Worm (Caenorhabditis elegans): ENCODE measurements around the gene T19C4.5.

T19C4.5 gene

DNA sequence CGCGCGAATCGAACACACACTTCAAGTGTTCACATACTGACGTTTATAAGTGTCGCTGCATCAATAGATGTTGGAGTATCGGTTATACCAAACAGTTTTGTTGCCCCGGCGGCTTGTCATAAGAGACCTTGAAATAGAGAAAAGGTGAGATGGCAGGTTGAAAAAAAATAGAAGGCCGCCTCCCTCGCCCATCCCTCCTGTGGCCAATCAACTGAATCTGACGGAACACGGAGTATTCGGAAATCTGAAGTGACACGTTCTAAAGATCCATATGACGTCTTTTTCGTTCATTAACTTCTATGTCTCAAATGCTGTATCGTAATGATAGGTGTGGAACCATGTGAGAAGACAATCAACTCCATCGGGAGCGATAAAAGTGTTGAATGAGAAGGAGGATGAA lies 27.5 kb downstream of the T19C4.5 start:
- no peak for TF ChIP-seq mec-3 (tag; optimal IDR thresholded peaks at IDR 0.05; ENCODE audit: borderline replicate concordance)
- no peak for TF ChIP-seq hlh-30 (tag; optimal IDR thresholded peaks at IDR 0.05; ENCODE audit: insufficient read depth)
- no peak for TF ChIP-seq madf-2 (tag; optimal IDR thresholded peaks at IDR 0.05)
- no peak for TF ChIP-seq tbx-7 (tag; optimal IDR thresholded peaks at IDR 0.05)
- no peak for TF ChIP-seq gmeb-2 (tag; optimal IDR thresholded peaks at IDR 0.05)
- TF ChIP-seq pros-1 (tag; optimal IDR thresholded peaks at IDR 0.05) = no peak
- TF ChIP-seq ztf-16 (tag; optimal IDR thresholded peaks at IDR 0.05) = no peak
- TF ChIP-seq ceh-24 (tag; optimal IDR thresholded peaks at IDR 0.05) = no peak

DNA sequence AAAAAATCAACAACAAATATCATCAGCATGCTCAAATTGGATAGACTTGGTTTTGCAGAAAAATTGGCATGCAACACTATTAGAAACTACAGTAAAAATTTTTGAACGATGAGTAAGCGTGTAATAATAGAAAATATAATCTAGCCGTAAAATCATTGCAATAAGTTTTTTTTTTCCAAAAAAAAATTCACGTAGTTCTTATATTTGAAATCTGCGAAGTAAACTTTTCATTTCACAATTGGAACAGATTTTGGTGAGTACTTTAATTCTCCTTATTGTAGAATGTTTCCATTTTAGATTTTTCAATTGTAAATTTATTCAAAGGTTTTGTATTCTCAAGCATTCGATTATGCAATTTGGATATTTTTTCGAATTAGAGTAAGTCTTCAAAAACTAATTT lies 28.3 kb downstream of the T19C4.5 start, which contains the start of gene K10D6.3:
Gene K10D6.3, plus strand, starts transcription at position 301 of the 400 bp plus-strand sequence.
- TF ChIP-seq ceh-31 (tag; optimal IDR thresholded peaks at IDR 0.05) (no peak), nhr-11 (tag; optimal IDR thresholded peaks at IDR 0.05) (no peak), unc-86 (tag; optimal IDR thresholded peaks at IDR 0.05) (no peak), K02D7.2 (tag; optimal IDR thresholded peaks at IDR 0.05) (no peak), dmd-4 (tag; optimal IDR thresholded peaks at IDR 0.05; ENCODE audit: borderline replicate concordance) (no peak), madf-2 (tag; optimal IDR thresholded peaks at IDR 0.05) (no peak), tbx-7 (tag; optimal IDR thresholded peaks at IDR 0.05) (no peak), fkh-10 (GFP tag; optimal IDR thresholded peaks at IDR 0.05) (no peak), hlh-13 (GFP tag; optimal IDR thresholded peaks at IDR 0.05) (no peak), pha-2 (tag; optimal IDR thresholded peaks at IDR 0.05) (no peak), ceh-22 (tag; optimal IDR thresholded peaks at IDR 0.05) (no peak), ceh-34 (tag; optimal IDR thresholded peaks at IDR 0.05) (no peak), ahr-1 (tag; optimal IDR thresholded peaks at IDR 0.05) (no peak), elt-2 (tag; optimal IDR thresholded peaks at IDR 0.05) (no peak), C38D4.7 (GFP tag; optimal IDR thresholded peaks at IDR 0.05) (no peak)

DNA sequence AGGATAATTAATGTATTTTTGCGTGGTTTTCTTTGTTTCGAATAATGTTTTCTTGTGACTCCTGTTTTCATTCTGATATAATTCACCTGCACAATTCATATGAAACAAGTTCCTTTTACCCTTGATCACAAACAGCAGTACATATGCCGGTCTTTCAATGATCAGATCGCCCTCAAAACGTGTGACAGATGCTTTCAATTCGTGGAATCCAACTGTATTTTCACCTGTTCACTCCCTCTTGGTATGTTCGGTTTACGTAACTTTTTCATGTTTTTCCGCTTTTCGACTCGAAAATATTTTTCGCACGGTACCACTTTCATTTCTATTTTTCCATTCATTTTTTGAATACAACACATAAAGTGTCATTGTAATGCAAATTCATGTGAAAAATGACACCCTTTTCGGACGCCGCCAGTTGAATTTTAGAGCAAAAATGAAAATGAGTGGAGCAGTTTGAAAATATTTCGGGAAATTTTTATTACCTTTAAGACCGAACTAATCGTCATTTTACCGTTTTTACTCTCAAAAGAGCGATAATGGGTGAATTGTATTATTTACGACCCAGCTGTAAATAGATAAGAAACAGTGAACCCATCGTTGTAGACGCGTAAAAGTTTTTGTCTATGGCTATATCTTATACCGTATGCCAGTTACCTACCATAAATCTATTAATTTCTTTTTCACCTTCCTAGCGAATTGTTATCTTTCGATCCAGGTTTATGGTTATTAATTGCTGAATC lies 30.0 kb downstream of the T19C4.5 start, which contains the start of gene K10D6.4:
Gene K10D6.4, plus strand, starts transcription at position 100 of the 740 bp plus-strand sequence.
- no peak for TF ChIP-seq tbx-7 (tag; optimal IDR thresholded peaks at IDR 0.05)
- peak; percentile 49 for TF ChIP-seq elt-2 (tag; optimal IDR thresholded peaks at IDR 0.05)

DNA sequence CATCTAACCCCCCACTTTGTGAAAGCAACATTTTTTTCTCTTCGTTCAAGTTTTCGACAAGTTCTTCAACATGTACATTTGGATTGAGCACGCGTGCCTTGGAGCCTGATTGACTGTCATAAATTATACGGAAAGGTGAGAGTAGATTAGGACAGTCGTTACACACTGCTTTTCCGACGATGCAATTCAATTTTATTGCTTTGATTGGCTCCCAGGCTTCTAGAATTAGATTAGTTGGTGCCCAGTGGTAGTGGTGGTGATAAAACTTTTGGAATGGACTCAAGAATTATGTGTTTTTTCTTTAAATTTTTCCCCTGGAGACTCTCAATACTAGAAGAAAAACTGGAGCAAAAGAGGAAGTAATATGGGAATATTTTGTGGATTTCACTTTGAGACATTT lies 32.4 kb downstream of the T19C4.5 start:
- TF ChIP-seq nhr-232 (tag; optimal IDR thresholded peaks at IDR 0.05) = no peak
- TF ChIP-seq hlh-6 (tag; optimal IDR thresholded peaks at IDR 0.05) = no peak
- no peak for TF ChIP-seq C08G9.2 (tag; optimal IDR thresholded peaks at IDR 0.05)
- no peak for TF ChIP-seq tbx-7 (tag; optimal IDR thresholded peaks at IDR 0.05)
- no peak for TF ChIP-seq ceh-30 (tag; optimal IDR thresholded peaks at IDR 0.05)
- TF ChIP-seq nhr-11 (tag; optimal IDR thresholded peaks at IDR 0.05) = no peak
- TF ChIP-seq ceh-22 (tag; optimal IDR thresholded peaks at IDR 0.05) = no peak
- TF ChIP-seq unc-42 (tag; optimal IDR thresholded peaks at IDR 0.05) = no peak
- no peak for TF ChIP-seq ahr-1 (tag; optimal IDR thresholded peaks at IDR 0.05)
- no peak for TF ChIP-seq unc-55 (GFP tag; optimal IDR thresholded peaks at IDR 0.05)

DNA sequence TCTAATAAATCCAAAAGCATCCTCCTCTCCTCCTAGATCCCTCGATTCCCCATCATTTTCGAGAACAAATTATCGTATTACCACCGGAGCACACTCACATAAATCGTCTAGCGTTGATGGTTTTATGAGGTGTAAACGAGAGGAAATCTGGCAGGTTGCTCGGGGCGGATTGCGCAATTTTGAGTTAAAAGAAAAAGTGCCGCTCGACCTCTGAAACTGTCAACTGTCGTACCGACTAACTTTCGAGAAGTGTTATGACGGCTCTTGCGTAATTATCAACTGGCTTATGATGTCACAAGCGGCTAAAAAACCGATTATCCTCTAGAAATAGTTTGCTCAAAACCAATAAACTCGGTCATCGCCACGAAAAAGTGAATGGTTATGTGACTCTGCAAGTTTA lies 34.5 kb downstream of the T19C4.5 start:
- no peak for TF ChIP-seq madf-2 (tag; optimal IDR thresholded peaks at IDR 0.05)

DNA sequence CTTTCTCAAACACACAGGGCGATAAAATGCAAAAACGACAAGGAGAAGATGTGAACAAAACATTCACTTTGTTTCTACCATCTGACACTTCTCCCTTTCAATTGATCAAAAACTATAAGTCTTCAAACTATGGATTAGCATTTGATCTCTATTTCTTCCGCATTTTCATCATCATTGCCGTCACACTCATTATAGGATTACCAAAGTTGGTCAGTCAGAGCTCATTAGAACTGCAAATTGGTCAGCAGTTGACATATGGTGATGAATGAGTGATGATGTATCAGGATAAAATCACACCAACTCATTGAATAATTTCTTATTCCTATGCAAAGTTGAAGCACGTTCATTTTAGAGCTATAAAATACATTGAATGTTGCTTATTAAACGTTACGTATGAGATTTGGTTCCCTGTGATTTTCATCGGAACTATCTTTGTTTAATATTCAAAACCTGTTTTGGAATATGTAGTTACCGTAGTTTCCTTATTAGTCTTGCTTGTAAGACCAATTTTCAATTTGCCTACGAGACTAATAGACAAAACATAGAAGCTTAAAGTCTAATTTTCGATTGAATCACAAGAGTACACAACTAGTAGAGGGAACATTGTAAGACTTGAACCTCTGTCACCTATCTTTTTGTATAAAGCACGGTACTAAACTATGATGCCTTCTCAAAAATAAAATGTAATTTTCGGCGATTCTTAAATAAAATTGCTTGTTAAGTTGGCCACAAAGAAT lies 37.6 kb downstream of the T19C4.5 start:
- TF ChIP-seq ceh-19 (GFP tag; optimal IDR thresholded peaks at IDR 0.05) = no peak
- TF ChIP-seq fkh-6 (tag; optimal IDR thresholded peaks at IDR 0.05) = no peak
- no peak for TF ChIP-seq elt-2 (tag; optimal IDR thresholded peaks at IDR 0.05)
- no peak for TF ChIP-seq ceh-18 (tag; optimal IDR thresholded peaks at IDR 0.05)
- no peak for TF ChIP-seq tbx-2 (tag; optimal IDR thresholded peaks at IDR 0.05)
- TF ChIP-seq ceh-30 (tag; optimal IDR thresholded peaks at IDR 0.05) = no peak
- TF ChIP-seq Y22D7AL.16 (tag; optimal IDR thresholded peaks at IDR 0.05) = no peak
- no peak for TF ChIP-seq che-1 (tag; optimal IDR thresholded peaks at IDR 0.05)
- TF ChIP-seq ceh-48 (tag; optimal IDR thresholded peaks at IDR 0.05) = no peak
- TF ChIP-seq nhr-232 (tag; optimal IDR thresholded peaks at IDR 0.05) = no peak
- no peak for TF ChIP-seq ceh-9 (tag; optimal IDR thresholded peaks at IDR 0.05)
